Worm (Caenorhabditis elegans): Measurements from ENCODE around the gene C39B5.6.

The C39B5.6 gene

ce11 chrIII:2245727-2246126, 47.9 kb downstream of the C39B5.6 start, which contains the start of gene srd-67:
TSS of gene srd-67 (minus strand) at chrIII:2245827.
- TF ChIP-seq skn-1 (tag; optimal IDR thresholded peaks at IDR 0.05) (no peak), mab-5 (tag; optimal IDR thresholded peaks at IDR 0.05) (no peak), crh-2 (tag; optimal IDR thresholded peaks at IDR 0.05) (no peak), ZK546.5 (tag; optimal IDR thresholded peaks at IDR 0.05) (no peak), snpc-4 (tag; optimal IDR thresholded peaks at IDR 0.05) (no peak), ztf-1 (GFP tag; conservative IDR thresholded peaks at IDR 0.05) (no peak), lin-11 (tag; optimal IDR thresholded peaks at IDR 0.05) (no peak), ztf-4 (tag; optimal IDR thresholded peaks at IDR 0.05) (no peak), ztf-11 (tag; optimal IDR thresholded peaks at IDR 0.05) (no peak), zag-1 (tag; optimal IDR thresholded peaks at IDR 0.05) (no peak), nhr-12 (tag; optimal IDR thresholded peaks at IDR 0.05) (no peak)

ce11 chrIII:2251348-2251747, 53.5 kb downstream of the C39B5.6 start, which contains the start of gene fbxa-7:
TSS of gene fbxa-7 (minus strand) at chrIII:2251448.
- TF ChIP-seq ceh-82 (tag; optimal IDR thresholded peaks at IDR 0.05) (no peak), crh-2 (tag; optimal IDR thresholded peaks at IDR 0.05) (no peak), sma-3 (GFP tag; optimal IDR thresholded peaks at IDR 0.05) (no peak), nhr-6 (tag; optimal IDR thresholded peaks at IDR 0.05) (no peak), ama-1 (optimal IDR thresholded peaks at IDR 0.05) (no peak), aly-2 (tag; optimal IDR thresholded peaks at IDR 0.05) (no peak), ztf-4 (tag; optimal IDR thresholded peaks at IDR 0.05) (no peak), mab-5 (tag; optimal IDR thresholded peaks at IDR 0.05) (no peak), elt-3 (tag; optimal IDR thresholded peaks at IDR 0.05) (no peak), nhr-77 (tag; optimal IDR thresholded peaks at IDR 0.05) (no peak), nhr-237 (tag; optimal IDR thresholded peaks at IDR 0.05) (no peak), mbf-1 (tag; optimal IDR thresholded peaks at IDR 0.05) (no peak)

- no peak for TF ChIP-seq ama-1 (optimal IDR thresholded peaks at IDR 0.05)
- no peak for TF ChIP-seq elt-1 (tag; optimal IDR thresholded peaks at IDR 0.05)
- no peak for TF ChIP-seq lin-39 (tag; optimal IDR thresholded peaks at IDR 0.05)
- no peak for TF ChIP-seq ceh-16 (tag; optimal IDR thresholded peaks at IDR 0.05)
- no peak for TF ChIP-seq peb-1 (tag; optimal IDR thresholded peaks at IDR 0.05)
- no peak for TF ChIP-seq zag-1 (tag; optimal IDR thresholded peaks at IDR 0.05)
- TF ChIP-seq C34F6.9 (tag; optimal IDR thresholded peaks at IDR 0.05), result no peak
- TF ChIP-seq snpc-4 (tag; optimal IDR thresholded peaks at IDR 0.05), result no peak
- TF ChIP-seq lsy-2 (tag; optimal IDR thresholded peaks at IDR 0.05), result no peak
- TF ChIP-seq alr-1 (tag; optimal IDR thresholded peaks at IDR 0.05), result no peak
- TF ChIP-seq nhr-21 (tag; optimal IDR thresholded peaks at IDR 0.05), result no peak
- no peak for TF ChIP-seq skn-1 (tag; optimal IDR thresholded peaks at IDR 0.05)
These were observed 55.3 kb downstream of the C39B5.6 start, which contains the start of gene fbxa-73 for ce11 chrIII:2253027-2253499. TSS of gene fbxa-73 (plus strand) at chrIII:2253449.

- no peak for TF ChIP-seq lin-39 (tag; optimal IDR thresholded peaks at IDR 0.05)
- TF ChIP-seq F13H6.1 (tag; optimal IDR thresholded peaks at IDR 0.05), result no peak
- no peak for TF ChIP-seq ZK546.5 (tag; optimal IDR thresholded peaks at IDR 0.05)
- no peak for TF ChIP-seq fos-1 (tag; optimal IDR thresholded peaks at IDR 0.05)
- TF ChIP-seq nhr-12 (tag; optimal IDR thresholded peaks at IDR 0.05), result no peak
- no peak for TF ChIP-seq ztf-4 (tag; optimal IDR thresholded peaks at IDR 0.05)
- TF ChIP-seq unc-39 (tag; optimal IDR thresholded peaks at IDR 0.05), result no peak
- no peak for TF ChIP-seq egl-27 (tag; optimal IDR thresholded peaks at IDR 0.05)
- no peak for TF ChIP-seq mbf-1 (tag; optimal IDR thresholded peaks at IDR 0.05)
- no peak for TF ChIP-seq ztf-1 (GFP tag; conservative IDR thresholded peaks at IDR 0.05)
- no peak for TF ChIP-seq blmp-1 (tag; optimal IDR thresholded peaks at IDR 0.05; ENCODE audit: insufficient read depth)
- no peak for TF ChIP-seq nhr-77 (tag; optimal IDR thresholded peaks at IDR 0.05)
- no peak for TF ChIP-seq nhr-10 (tag; optimal IDR thresholded peaks at IDR 0.05)
- no peak for TF ChIP-seq C34F6.9 (tag; optimal IDR thresholded peaks at IDR 0.05)
- TF ChIP-seq nhr-25 (tag; optimal IDR thresholded peaks at IDR 0.05), result no peak
- no peak for TF ChIP-seq sem-4 (tag; optimal IDR thresholded peaks at IDR 0.05)
- TF ChIP-seq alr-1 (tag; optimal IDR thresholded peaks at IDR 0.05), result no peak
- TF ChIP-seq mdl-1 (tag; optimal IDR thresholded peaks at IDR 0.05), result no peak
These were observed 57.7 kb downstream of the C39B5.6 start, which contains the start of gene fbxa-71 for ce11 chrIII:2255522-2255921. TSS of gene fbxa-71 (plus strand) at chrIII:2255822.
